Worm (Caenorhabditis elegans) whole organism, early embryonic: ENCODE results near the gene irk-2.

Experiments
- B0310.2 ChIP-seq: sonication (generic microtip); optimal IDR thresholded peaks from 2 replicates; lab custom pipeline; 2016; ENCODE audit warnings: mild to moderate bottlenecking, missing genetic modification characterization, missing compliant biosample characterization
- F13C5.2 ChIP-seq: sonication (generic microtip); optimal IDR thresholded peaks from 2 replicates; lab custom pipeline; 2017; ENCODE audit warnings: mild to moderate bottlenecking, missing genetic modification characterization, inconsistent platforms, missing compliant biosample characterization
- aly-1 ChIP-seq: sonication (generic microtip); optimal IDR thresholded peaks from 2 replicates; lab custom pipeline; 2016; ENCODE audit warnings: missing genetic modification characterization, missing compliant biosample characterization
- ama-1 ChIP-seq: fragments of 150-350 bp; optimal IDR thresholded peaks from 2 replicates; lab custom pipeline; 2014
- ceh-13 ChIP-seq: fragments of 200-800 bp; sonication (Bioruptor generic); optimal IDR thresholded peaks from 2 replicates; lab custom pipeline; 2018; ENCODE audit warnings: mild to moderate bottlenecking, missing genetic modification characterization, missing compliant biosample characterization
- ceh-36 ChIP-seq: sonication (generic microtip); optimal IDR thresholded peaks from 2 replicates; lab custom pipeline; 2016; ENCODE audit warnings: missing genetic modification characterization, inconsistent platforms, missing compliant biosample characterization
- ets-7 ChIP-seq: sonication (generic microtip); optimal IDR thresholded peaks from 2 replicates; lab custom pipeline; 2016; ENCODE audit warnings: missing genotype, missing genetic modification characterization, missing compliant biosample characterization
- flt-1 ChIP-seq: fragments of 200-800 bp; sonication (Bioruptor generic); IDR thresholded peaks from 2 replicates; pipeline ENCODE4 v1.3.6; 2022; ENCODE audit warnings: missing genetic modification characterization, missing compliant biosample characterization
- hmbx-1 ChIP-seq: sonication (generic microtip); optimal IDR thresholded peaks from 2 replicates; lab custom pipeline; 2016; ENCODE audit warnings: mild to moderate bottlenecking, missing genetic modification characterization, missing compliant biosample characterization
- hmg-4 ChIP-seq: fragments of 200-800 bp; sonication (Bioruptor generic); optimal IDR thresholded peaks from 2 replicates; lab custom pipeline; 2018; ENCODE audit warnings: mild to moderate bottlenecking, missing genetic modification characterization, missing compliant biosample characterization
- hnd-1 ChIP-seq: sonication (generic microtip); optimal IDR thresholded peaks from 2 replicates; lab custom pipeline; 2016; ENCODE audit warnings: missing genetic modification characterization, missing compliant biosample characterization
- pes-1 ChIP-seq: fragments of 200-800 bp; sonication (Bioruptor generic); IDR thresholded peaks from 2 replicates; pipeline ENCODE4 v1.3.6; 2022; ENCODE audit warnings: missing genetic modification reagents, missing genetic modification characterization, missing compliant biosample characterization
- scrt-1 ChIP-seq: fragments of 200-800 bp; sonication (Bioruptor generic); IDR thresholded peaks from 2 replicates; pipeline ENCODE4 v1.3.6; 2022; ENCODE audit warnings: missing genetic modification characterization, missing compliant biosample characterization
- sea-1 ChIP-seq: fragments of 200-800 bp; sonication (Bioruptor generic); conservative IDR thresholded peaks from 2 replicates; pipeline ENCODE4 v1.3.6; 2022; ENCODE audit warnings: missing genetic modification characterization, missing compliant biosample characterization
- tbx-11 ChIP-seq: fragments of 200-800 bp; sonication (Bioruptor generic); IDR thresholded peaks from 2 replicates; pipeline ENCODE4 v1.3.6; 2022; ENCODE audit warnings: missing genetic modification characterization, missing compliant biosample characterization
- tbx-37 ChIP-seq: fragments of 200-800 bp; sonication (Bioruptor generic); conservative IDR thresholded peaks from 2 replicates; pipeline ENCODE4 v1.3.6; 2022; ENCODE audit warnings: missing genetic modification reagents, missing genetic modification characterization, missing compliant biosample characterization
- tra-4 ChIP-seq: sonication (generic microtip); optimal IDR thresholded peaks from 2 replicates; lab custom pipeline; 2017; ENCODE audit warnings: missing genetic modification characterization, missing compliant biosample characterization

irk-2 gene

DNA sequence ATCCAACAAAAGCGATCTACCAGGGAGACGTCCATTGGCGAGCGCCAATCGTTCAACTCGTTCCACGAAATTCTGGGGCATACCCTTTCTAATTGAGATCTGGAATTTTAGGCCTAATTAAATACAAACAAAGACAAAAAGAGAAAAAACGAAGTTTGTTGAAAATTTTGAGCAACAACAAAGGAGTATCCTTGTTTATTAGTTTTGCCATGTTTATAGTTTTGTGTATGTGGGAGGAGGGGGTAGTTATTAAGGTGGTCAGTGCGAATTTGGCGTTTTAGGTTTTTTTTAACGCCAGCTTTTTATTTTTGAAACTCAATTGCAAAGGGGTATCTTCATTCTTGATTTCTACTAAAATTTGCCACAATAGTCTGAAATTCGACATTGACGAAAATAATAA, at the start of gene irk-2:
Gene irk-2 (minus strand): TSS at position 101 of the 400 bp plus-strand sequence.
- TF ChIP-seq ets-7 (no peak), flt-1 (no peak), F13C5.2 (no peak), tra-4 (no peak), hnd-1 (tag; lab: Kevin White, UChicago) (no peak), hmbx-1 (tag; lab: Kevin White, UChicago) (no peak), sea-1 (GFP tag; lab: Robert Waterston, UW) (no peak), tbx-11 (no peak), tbx-37 (no peak), ceh-36 (tag; lab: Kevin White, UChicago) (no peak), scrt-1 (GFP tag; lab: Robert Waterston, UW) (no peak)

DNA sequence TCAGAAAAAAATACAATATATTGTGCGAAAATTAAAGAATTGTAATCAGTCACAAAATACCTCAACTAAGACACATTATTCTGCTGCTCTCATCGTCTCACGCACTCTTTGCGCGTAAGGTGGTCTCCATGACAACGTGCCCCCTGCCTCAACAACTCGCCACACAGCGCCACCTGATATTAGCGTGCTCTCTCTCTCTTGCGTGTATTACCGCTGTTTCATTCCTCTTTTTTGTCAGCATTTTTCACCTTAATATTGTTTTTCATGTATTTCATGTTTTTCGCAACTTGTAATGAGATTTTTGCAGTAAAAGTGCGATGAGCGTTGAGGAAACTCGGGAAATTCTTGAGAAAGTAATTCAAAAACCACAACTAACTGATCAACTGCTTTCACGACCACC, 49.2 kb upstream of the irk-2 start, which contains the start of gene dyf-11:
Gene dyf-11 (plus strand): TSS at position 301 of the 400 bp plus-strand sequence.
- TF ChIP-seq ceh-13 = no peak
- no peak for TF ChIP-seq tbx-11
- TF ChIP-seq scrt-1 (GFP tag; lab: Robert Waterston, UW) = no peak
- no peak for TF ChIP-seq aly-1
- no peak for TF ChIP-seq tra-4
- no peak for TF ChIP-seq hnd-1 (tag; lab: Kevin White, UChicago)
- TF ChIP-seq F13C5.2 = no peak
- no peak for TF ChIP-seq pes-1

ce11 chrX:760579-760978, 46.3 kb upstream of the irk-2 start:
- TF ChIP-seq pes-1 (no peak), hmg-4 (GFP tag; lab: Kevin White, UChicago) (peak; percentile 65), F13C5.2 (peak; percentile 0), aly-1 (no peak), hnd-1 (tag; lab: Kevin White, UChicago) (no peak), ets-7 (no peak), tbx-37 (no peak), ceh-36 (tag; lab: Kevin White, UChicago) (no peak)

DNA sequence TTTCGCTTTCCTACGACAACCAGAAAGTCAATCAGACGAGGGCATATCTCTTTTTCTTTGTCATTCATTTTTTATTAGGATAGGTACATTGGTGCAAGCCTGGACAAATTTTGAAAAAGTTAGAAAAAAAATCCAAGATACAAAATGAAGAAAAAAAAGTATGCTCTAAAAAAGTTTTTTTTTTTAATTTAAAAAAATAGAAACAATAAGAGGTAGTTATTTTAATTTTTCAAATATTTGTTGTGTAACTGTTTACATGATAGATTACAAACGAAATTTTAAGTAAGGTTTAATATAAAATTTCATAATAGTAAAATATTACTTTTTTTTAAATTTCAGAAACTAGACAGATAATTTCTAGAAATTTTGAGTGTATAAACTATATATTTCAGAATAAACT, 45.3 kb upstream of the irk-2 start, which contains the start of gene aex-3:
Gene aex-3 (minus strand): TSS at position 101 of the 400 bp plus-strand sequence.
- TF ChIP-seq ets-7 (no peak), aly-1 (no peak), pes-1 (no peak), tra-4 (no peak), scrt-1 (GFP tag; lab: Robert Waterston, UW) (no peak)

- TF ChIP-seq ceh-36 (tag; lab: Kevin White, UChicago) (no peak), ama-1 (lab: Kevin White, UChicago) (no peak), sea-1 (GFP tag; lab: Robert Waterston, UW) (no peak), tra-4 (no peak), hmg-4 (GFP tag; lab: Kevin White, UChicago) (no peak), tbx-11 (no peak), scrt-1 (GFP tag; lab: Robert Waterston, UW) (no peak), hmbx-1 (tag; lab: Kevin White, UChicago) (no peak), B0310.2 (no peak)
Measured at ce11 chrX:748319-748718, 34.0 kb upstream of the irk-2 start.

DNA sequence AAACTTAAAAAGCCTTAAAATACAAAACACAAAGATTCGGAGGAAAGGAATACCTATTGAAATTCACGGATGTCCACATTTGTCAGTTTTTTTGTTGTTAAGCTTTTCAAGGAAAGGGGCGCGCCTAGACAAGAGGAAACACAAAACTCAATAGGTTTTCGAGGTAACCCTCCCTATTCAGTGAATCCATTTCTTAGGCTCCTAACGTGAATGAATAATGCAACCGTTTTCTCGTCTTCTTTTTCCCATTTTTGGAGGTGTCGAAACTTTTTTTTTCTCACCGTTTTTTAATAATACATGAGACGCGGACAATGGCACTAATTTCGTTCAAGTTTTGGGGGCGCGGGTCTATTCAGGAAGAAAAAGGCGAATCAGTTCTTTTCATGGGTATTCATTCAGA, 22.7 kb upstream of the irk-2 start:
- TF ChIP-seq F13C5.2 = no peak
- TF ChIP-seq ama-1 (lab: Kevin White, UChicago) = no peak
- TF ChIP-seq pes-1 = no peak
- TF ChIP-seq hmbx-1 (tag; lab: Kevin White, UChicago) = no peak
- no peak for TF ChIP-seq scrt-1 (GFP tag; lab: Robert Waterston, UW)
- no peak for TF ChIP-seq hmg-4 (GFP tag; lab: Kevin White, UChicago)
- no peak for TF ChIP-seq hnd-1 (tag; lab: Kevin White, UChicago)
- TF ChIP-seq sea-1 (GFP tag; lab: Robert Waterston, UW) = no peak
- TF ChIP-seq ceh-36 (tag; lab: Kevin White, UChicago) = no peak

DNA sequence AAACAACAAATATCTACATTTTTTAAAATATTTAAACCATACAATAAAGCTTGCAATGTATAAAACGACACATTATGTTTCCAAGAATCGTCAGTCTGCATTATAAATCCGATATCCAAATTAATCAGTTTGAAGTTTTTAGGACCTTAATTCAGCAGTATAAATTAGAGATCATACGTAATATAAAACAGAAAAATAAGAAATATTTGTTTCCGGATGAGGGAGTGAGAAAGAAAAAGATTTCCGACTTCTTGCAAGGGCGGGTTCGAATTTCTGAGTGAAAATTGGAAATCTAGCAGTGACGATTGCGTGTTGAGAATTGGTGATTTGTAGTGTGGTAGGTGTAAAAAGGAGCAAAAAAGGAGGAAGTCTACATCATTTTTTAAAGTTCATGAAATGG, 21.3 kb upstream of the irk-2 start, which contains the start of gene npr-19:
Gene npr-19 (minus strand): TSS at position 101 of the 400 bp plus-strand sequence.
- TF ChIP-seq hmbx-1 (tag; lab: Kevin White, UChicago) (no peak), B0310.2 (no peak), tbx-11 (no peak), pes-1 (no peak), hmg-4 (GFP tag; lab: Kevin White, UChicago) (no peak), sea-1 (GFP tag; lab: Robert Waterston, UW) (no peak), ets-7 (no peak), scrt-1 (GFP tag; lab: Robert Waterston, UW) (no peak)

- no peak for TF ChIP-seq hmbx-1 (tag; lab: Kevin White, UChicago)
- TF ChIP-seq hnd-1 (tag; lab: Kevin White, UChicago) = no peak
- TF ChIP-seq ceh-13 = no peak
- TF ChIP-seq sea-1 (GFP tag; lab: Robert Waterston, UW) = no peak
- no peak for TF ChIP-seq hmg-4 (GFP tag; lab: Kevin White, UChicago)
- TF ChIP-seq F13C5.2 = no peak
- no peak for TF ChIP-seq ets-7
- no peak for TF ChIP-seq tbx-11
- TF ChIP-seq scrt-1 (GFP tag; lab: Robert Waterston, UW) = no peak
- no peak for TF ChIP-seq pes-1
- no peak for TF ChIP-seq B0310.2
- no peak for TF ChIP-seq ceh-36 (tag; lab: Kevin White, UChicago)
- no peak for TF ChIP-seq ama-1 (lab: Kevin White, UChicago)
Measured at ce11 chrX:729062-729461, 14.8 kb upstream of the irk-2 start.

DNA sequence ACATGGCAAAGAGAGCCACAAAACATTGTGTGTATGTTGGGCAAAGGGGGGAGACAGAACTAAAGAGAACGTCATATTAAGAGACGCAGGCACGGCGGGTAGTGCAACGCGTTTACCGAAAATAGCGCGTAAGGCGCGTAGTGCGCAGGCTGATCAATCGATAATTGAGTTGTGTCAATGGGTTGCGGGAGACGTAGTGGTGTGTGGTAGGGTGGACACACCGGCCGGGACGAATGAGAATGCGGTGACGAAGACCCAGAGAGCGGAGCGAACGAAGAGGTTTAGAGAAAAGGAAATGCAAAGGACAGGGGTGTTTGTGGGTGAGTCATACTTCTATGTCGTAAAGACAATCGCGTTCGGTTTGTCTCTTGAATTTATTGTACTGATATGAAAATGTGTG, 13.4 kb upstream of the irk-2 start:
- TF ChIP-seq ama-1 (lab: Kevin White, UChicago) (no peak), F13C5.2 (peak; percentile 41), flt-1 (no peak), tra-4 (no peak), sea-1 (GFP tag; lab: Robert Waterston, UW) (no peak), hnd-1 (tag; lab: Kevin White, UChicago) (no peak), hmbx-1 (tag; lab: Kevin White, UChicago) (no peak), tbx-11 (no peak), aly-1 (peak; percentile 52), ceh-36 (tag; lab: Kevin White, UChicago) (peak; percentile 26), tbx-37 (no peak), ceh-13 (no peak), B0310.2 (no peak)
